Fruit fly (Drosophila melanogaster) whole organism, prepupa: ENCODE measurements around the gene CG2818.

Source experiments
- CG10669 ChIP-seq: fragments of 200-800 bp; sonication (Bioruptor generic); optimal IDR thresholded peaks from 3 replicates; lab custom pipeline; 2018; ENCODE audit warnings: missing biosample characterization, mild to moderate bottlenecking, missing genetic modification characterization, moderate library complexity
- CG15336 ChIP-seq: fragments of 200-800 bp; sonication (Bioruptor generic); IDR thresholded peaks from 2 replicates; pipeline ENCODE4 v1.3.6; 2022; ENCODE audit warnings: missing biosample characterization, missing genetic modification characterization
- CG31627 ChIP-seq: fragments of 200-800 bp; sonication (Bioruptor generic); optimal IDR thresholded peaks from 3 replicates; lab custom pipeline; 2016; ENCODE audit warnings: missing biosample characterization, missing genetic modification characterization
- CG34406 ChIP-seq: fragments of 200-800 bp; sonication (Bioruptor generic); optimal IDR thresholded peaks from 3 replicates; lab custom pipeline; 2016; ENCODE audit warnings: missing biosample characterization, missing genetic modification characterization
- CG3919 ChIP-seq: fragments of 200-800 bp; sonication (Bioruptor generic); optimal IDR thresholded peaks from 3 replicates; lab custom pipeline; 2016; ENCODE audit warnings: missing biosample characterization, missing genetic modification characterization
- CG4318 ChIP-seq: fragments of 200-800 bp; sonication (Bioruptor generic); optimal IDR thresholded peaks from 3 replicates; lab custom pipeline; 2017; ENCODE audit warnings: missing biosample characterization, mild to moderate bottlenecking, missing genetic modification characterization
- CG6163 ChIP-seq: fragments of 200-800 bp; sonication (Bioruptor generic); IDR thresholded peaks from 3 replicates; pipeline ENCODE4 v1.3.6; 2022; ENCODE audit warnings: missing biosample characterization, missing genetic modification characterization
- CG6792 ChIP-seq: fragments of 200-800 bp; sonication (Bioruptor generic); optimal IDR thresholded peaks from 3 replicates; lab custom pipeline; 2016; ENCODE audit warnings: missing biosample characterization, missing genetic modification characterization
- CG6854 ChIP-seq: fragments of 200-800 bp; sonication (Bioruptor generic); optimal IDR thresholded peaks from 2 replicates; lab custom pipeline; 2017; ENCODE audit warnings: missing biosample characterization, mild to moderate bottlenecking, missing genetic modification characterization
- CG8119 ChIP-seq: fragments of 200-800 bp; sonication (Bioruptor generic); IDR thresholded peaks from 3 replicates; pipeline ENCODE4 v1.3.6; 2022; ENCODE audit warnings: missing biosample characterization, missing genetic modification characterization
- CG8319 ChIP-seq: fragments of 200-800 bp; sonication (Bioruptor generic); optimal IDR thresholded peaks from 3 replicates; lab custom pipeline; 2016; ENCODE audit warnings: missing biosample characterization, missing genetic modification characterization
- CG8632 ChIP-seq: fragments of 200-800 bp; sonication (Bioruptor generic); optimal IDR thresholded peaks from 3 replicates; lab custom pipeline; 2016; ENCODE audit warnings: missing biosample characterization, missing genetic modification characterization
- CG9139 ChIP-seq: fragments of 200-800 bp; sonication (Bioruptor generic); optimal IDR thresholded peaks from 3 replicates; lab custom pipeline; 2017; ENCODE audit warnings: missing biosample characterization, mild to moderate bottlenecking, missing genetic modification characterization
- Eip75B ChIP-seq: fragments of 200-800 bp; sonication (Bioruptor generic); optimal IDR thresholded peaks from 3 replicates; lab custom pipeline; 2016; ENCODE audit warnings: missing biosample characterization, missing genetic modification characterization
- Eip78C ChIP-seq: fragments of 200-800 bp; sonication (Bioruptor generic); peaks from one replicate; lab custom pipeline; 2016; ENCODE audit warnings: missing biosample characterization, missing genetic modification characterization
- Ets96B ChIP-seq: fragments of 200-800 bp; optimal IDR thresholded peaks from 2 replicates; lab custom pipeline; 2019; ENCODE audit warnings: missing biosample characterization, mild to moderate bottlenecking, missing genetic modification characterization, moderate library complexity
- Gug ChIP-seq: fragments of 200-800 bp; sonication (Bioruptor generic); IDR thresholded peaks from 2 replicates; pipeline ENCODE4 v1.3.6; 2022; ENCODE audit warnings: missing biosample characterization, missing genetic modification characterization
- Hr39 ChIP-seq: fragments of 200-800 bp; sonication (Bioruptor generic); optimal IDR thresholded peaks from 2 replicates; lab custom pipeline; 2016; ENCODE audit warnings: missing biosample characterization, missing genetic modification characterization
- Hr4 ChIP-seq: fragments of 200-800 bp; sonication (Bioruptor generic); optimal IDR thresholded peaks from 3 replicates; lab custom pipeline; 2016; ENCODE audit warnings: missing biosample characterization, missing genetic modification characterization
- Lpt ChIP-seq: fragments of 200-800 bp; sonication (Bioruptor generic); optimal IDR thresholded peaks from 3 replicates; lab custom pipeline; 2016; ENCODE audit warnings: missing biosample characterization, missing genetic modification characterization
- Met ChIP-seq: fragments of 200-800 bp; sonication (Bioruptor generic); optimal IDR thresholded peaks from 3 replicates; lab custom pipeline; 2016; ENCODE audit warnings: missing biosample characterization, missing genetic modification characterization
- OdsH ChIP-seq: fragments of 200-800 bp; sonication (Bioruptor generic); optimal IDR thresholded peaks from 3 replicates; lab custom pipeline; 2016; ENCODE audit warnings: missing biosample characterization, missing genetic modification characterization
- Smox ChIP-seq: fragments of 200-800 bp; sonication (Bioruptor generic); optimal IDR thresholded peaks from 3 replicates; lab custom pipeline; 2016; ENCODE audit warnings: missing biosample characterization, missing genetic modification characterization
- Sox14 ChIP-seq: fragments of 200-800 bp; sonication (Bioruptor generic); optimal IDR thresholded peaks from 3 replicates; lab custom pipeline; 2016; ENCODE audit warnings: missing biosample characterization, missing genetic modification characterization
- Sox15 ChIP-seq: fragments of 200-800 bp; sonication (Bioruptor generic); optimal IDR thresholded peaks from 3 replicates; lab custom pipeline; 2016; ENCODE audit warnings: missing biosample characterization, missing genetic modification characterization
- achi ChIP-seq: fragments of 200-800 bp; sonication (Bioruptor generic); optimal IDR thresholded peaks from 3 replicates; lab custom pipeline; 2016; ENCODE audit warnings: missing biosample characterization, missing genetic modification characterization
- cyc ChIP-seq: fragments of 200-800 bp; sonication (Bioruptor generic); optimal IDR thresholded peaks from 3 replicates; lab custom pipeline; 2016; ENCODE audit warnings: missing biosample characterization, missing genetic modification characterization
- dsx ChIP-seq: fragments of 200-800 bp; optimal IDR thresholded peaks from 3 replicates; lab custom pipeline; 2019; ENCODE audit warnings: missing biosample characterization, mild to moderate bottlenecking, missing genetic modification characterization, moderate library complexity; ENCODE audit not compliant: poor library complexity, severe bottlenecking
- esn ChIP-seq: fragments of 200-800 bp; sonication (Bioruptor generic); optimal IDR thresholded peaks from 2 replicates; lab custom pipeline; 2016; ENCODE audit warnings: missing biosample characterization, mild to moderate bottlenecking, missing genetic modification characterization, moderate library complexity
- fd59A ChIP-seq: fragments of 200-800 bp; sonication (Bioruptor generic); optimal IDR thresholded peaks from 2 replicates; lab custom pipeline; 2017; ENCODE audit warnings: missing biosample characterization, mild to moderate bottlenecking, missing genetic modification characterization, missing genetic modification reagents
- fkh ChIP-seq: fragments of 200-800 bp; sonication (Bioruptor generic); optimal IDR thresholded peaks from 3 replicates; lab custom pipeline; 2017; ENCODE audit warnings: missing biosample characterization, mild to moderate bottlenecking, missing genetic modification characterization, moderate library complexity
- lz ChIP-seq: fragments of 200-800 bp; sonication (Bioruptor generic); optimal IDR thresholded peaks from 3 replicates; lab custom pipeline; 2016; ENCODE audit warnings: missing biosample characterization, missing genetic modification characterization
- net ChIP-seq: fragments of 200-800 bp; sonication (Bioruptor generic); optimal IDR thresholded peaks from 3 replicates; lab custom pipeline; 2016; ENCODE audit warnings: missing biosample characterization, missing genetic modification characterization
- pdm3 ChIP-seq: fragments of 200-800 bp; sonication (Bioruptor generic); optimal IDR thresholded peaks from 3 replicates; lab custom pipeline; 2016; ENCODE audit warnings: missing biosample characterization, missing genetic modification characterization
- svp ChIP-seq: fragments of 200-800 bp; sonication (Bioruptor generic); peaks from one replicate; lab custom pipeline; 2016; ENCODE audit warnings: missing biosample characterization, missing genetic modification characterization
- topi ChIP-seq: fragments of 200-800 bp; sonication (Bioruptor generic); optimal IDR thresholded peaks from 3 replicates; lab custom pipeline; 2016; ENCODE audit warnings: missing biosample characterization, missing genetic modification characterization

Gene CG2818

dm6 chr2L:3712949-3713416, at the start of gene CG2818, which contains the start of gene CG31955:
TSS of gene CG2818 (plus strand) at chr2L:3713360.
TSS of gene CG31955 (minus strand) at chr2L:3713105.
- TF ChIP-seq CG4318 (GFP tag; lab: Kevin White, UChicago) (no peak), achi (peak; percentile 41), Smox (GFP tag; lab: Kevin White, UChicago) (peak; percentile 32), Hr39 (GFP tag; lab: Kevin White, UChicago) (peak; percentile 41), pdm3 (peak; percentile 40), Eip78C (peak; percentile 22), CG6854 (GFP tag; lab: Kevin White, UChicago) (no peak), net (GFP tag; lab: Kevin White, UChicago) (no peak), esn (GFP tag; lab: Kevin White, UChicago) (peak; percentile 7), topi (GFP tag; lab: Kevin White, UChicago) (peak; percentile 18), dsx (peak; percentile 46), CG9139 (no peak), CG3919 (GFP tag; lab: Kevin White, UChicago) (peak; percentile 21), Sox14 (GFP tag; lab: Kevin White, UChicago) (peak; percentile 25), Hr4 (GFP tag; lab: Kevin White, UChicago) (peak; percentile 64), CG8319 (GFP tag; lab: Kevin White, UChicago) (no peak), Met (GFP tag; lab: Kevin White, UChicago) (peak; percentile 43), CG15336 (GFP tag; lab: Robert Waterston, UW) (no peak; the same call in 1 of the 2 replicates), OdsH (GFP tag; lab: Kevin White, UChicago) (peak; percentile 11), lz (GFP tag; lab: Kevin White, UChicago) (peak; percentile 11), Eip75B (GFP tag; lab: Kevin White, UChicago) (peak; percentile 0), Lpt (no peak), svp (GFP tag; lab: Kevin White, UChicago) (peak; percentile 74)

dm6 chr2L:3668451-3668850, 44.7 kb upstream of the CG2818 start, which contains the start of gene Sfp24Ba:
TSS of gene Sfp24Ba (minus strand) at chr2L:3668551.
- TF ChIP-seq fkh (GFP tag; lab: Kevin White, UChicago) = no peak
- no peak for TF ChIP-seq lz (GFP tag; lab: Kevin White, UChicago)
- no peak for TF ChIP-seq CG6792
- TF ChIP-seq Sox15 (GFP tag; lab: Kevin White, UChicago) = no peak
- no peak for TF ChIP-seq Gug
- TF ChIP-seq, all 60 proteins: peak for 0

dm6 chr2L:3669034-3669433, 44.1 kb upstream of the CG2818 start, which contains the start of gene Sfp24Bd:
TSS of gene Sfp24Bd (minus strand) at chr2L:3669134.
- TF ChIP-seq pdm3 (no peak), CG8632 (GFP tag; lab: Kevin White, UChicago) (no peak), CG4318 (GFP tag; lab: Kevin White, UChicago) (no peak), CG15336 (GFP tag; lab: Robert Waterston, UW) (no peak), dsx (no peak), CG31627 (GFP tag; lab: Kevin White, UChicago) (no peak), Ets96B (tag; lab: Kevin White, UChicago) (no peak), net (GFP tag; lab: Kevin White, UChicago) (no peak), CG6163 (GFP tag; lab: Robert Waterston, UW) (no peak), CG34406 (no peak), fd59A (no peak), CG9139 (no peak), CG8119 (no peak), OdsH (GFP tag; lab: Kevin White, UChicago) (no peak)

- no peak for TF ChIP-seq CG10669 (GFP tag; lab: Kevin White, UChicago)
- TF ChIP-seq cyc (GFP tag; lab: Kevin White, UChicago) = no peak
- no peak for TF ChIP-seq Eip75B (GFP tag; lab: Kevin White, UChicago)
- TF ChIP-seq topi (GFP tag; lab: Kevin White, UChicago) = no peak
These were observed 43.5 kb upstream of the CG2818 start, which contains the start of gene Sfp24Bb for dm6 chr2L:3669675-3670074. TSS of gene Sfp24Bb (minus strand) at chr2L:3669775.
